Worm (Caenorhabditis elegans) whole organism, mixed stage, embryonic: Measurements from ENCODE around the gene ZK795.2.
A peak's percentile ranks its signal among the peaks of the same experiment; 100 is the strongest.

Source experiments
- M03D4.4 ChIP-seq: sonication (generic microtip); optimal IDR thresholded peaks from 2 replicates; lab custom pipeline; 2017; ENCODE audit warnings: mild to moderate bottlenecking, missing genetic modification characterization, missing compliant biosample characterization
- bed-3 ChIP-seq: fragments of 200-800 bp; sonication (Bioruptor generic); optimal IDR thresholded peaks from 3 replicates; lab custom pipeline; 2018; ENCODE audit warnings: mild to moderate bottlenecking, missing genetic modification characterization, moderate library complexity, missing compliant biosample characterization
- blmp-1 ChIP-seq: fragments of 150-350 bp; optimal IDR thresholded peaks from 2 replicates; lab custom pipeline; 2014; ENCODE audit warnings: missing biosample characterization, missing genetic modification characterization
- ceh-39 ChIP-seq: fragments of 150-350 bp; optimal IDR thresholded peaks from 2 replicates; lab custom pipeline; 2014; ENCODE audit warnings: missing biosample characterization, missing genetic modification characterization
- ceh-43 ChIP-seq: fragments of 200-800 bp; sonication (Bioruptor generic); optimal IDR thresholded peaks from 2 replicates; lab custom pipeline; 2018; ENCODE audit warnings: mild to moderate bottlenecking, missing genetic modification characterization, moderate library complexity, missing compliant biosample characterization
- ceh-83 ChIP-seq: fragments of 200-800 bp; sonication (Bioruptor generic); optimal IDR thresholded peaks from 2 replicates; lab custom pipeline; 2018; ENCODE audit warnings: mild to moderate bottlenecking, missing genetic modification characterization, missing compliant biosample characterization
- ces-1 ChIP-seq: fragments of 150-350 bp; optimal IDR thresholded peaks from 2 replicates; lab custom pipeline; 2014; ENCODE audit warnings: missing biosample characterization, missing genetic modification reagents, missing genetic modification characterization
- cnd-1 ChIP-seq: fragments of 200-800 bp; sonication (Bioruptor generic); optimal IDR thresholded peaks from 2 replicates; lab custom pipeline; 2018; ENCODE audit warnings: mild to moderate bottlenecking, missing genetic modification characterization, missing compliant biosample characterization
- drap-1 ChIP-seq: fragments of 200-800 bp; sonication (Bioruptor generic); optimal IDR thresholded peaks from 3 replicates; lab custom pipeline; 2018; ENCODE audit warnings: mild to moderate bottlenecking, missing genetic modification characterization, missing compliant biosample characterization
- elt-1 ChIP-seq: sonication (generic microtip); optimal IDR thresholded peaks from 2 replicates; lab custom pipeline; 2017; ENCODE audit warnings: missing genetic modification characterization, mild to moderate bottlenecking, missing compliant biosample characterization, antibody characterized with exemption, moderate library complexity, borderline replicate concordance; ENCODE audit not compliant: insufficient read depth
- elt-3 ChIP-seq: fragments of 150-350 bp; optimal IDR thresholded peaks from 2 replicates; lab custom pipeline; 2014; ENCODE audit warnings: missing biosample characterization, missing genetic modification characterization
- flh-1 ChIP-seq: fragments of 200-800 bp; sonication (Bioruptor generic); optimal IDR thresholded peaks from 2 replicates; lab custom pipeline; 2018; ENCODE audit warnings: mild to moderate bottlenecking, missing genetic modification characterization, moderate library complexity, missing compliant biosample characterization
- ham-2 ChIP-seq: fragments of 200-800 bp; sonication (Bioruptor generic); optimal IDR thresholded peaks from 2 replicates; lab custom pipeline; 2018; ENCODE audit warnings: mild to moderate bottlenecking, missing genetic modification characterization, missing compliant biosample characterization
- hlh-1 ChIP-seq: fragments of 150-350 bp; optimal IDR thresholded peaks from 2 replicates; lab custom pipeline; 2014; ENCODE audit warnings: missing biosample characterization, missing genetic modification reagents, missing genetic modification characterization
- lin-32 ChIP-seq: fragments of 200-800 bp; sonication (Bioruptor generic); optimal IDR thresholded peaks from 2 replicates; lab custom pipeline; 2018; ENCODE audit warnings: mild to moderate bottlenecking, missing genetic modification characterization, missing compliant biosample characterization
- lsy-2 ChIP-seq: fragments of 150-350 bp; optimal IDR thresholded peaks from 2 replicates; lab custom pipeline; 2014; ENCODE audit warnings: missing biosample characterization, missing genetic modification characterization
- mab-5 ChIP-seq: fragments of 150-350 bp; optimal IDR thresholded peaks from 2 replicates; lab custom pipeline; 2014; ENCODE audit warnings: missing biosample characterization, missing genetic modification characterization
- mls-2 ChIP-seq: sonication (generic microtip); optimal IDR thresholded peaks from 2 replicates; lab custom pipeline; 2016; ENCODE audit warnings: mild to moderate bottlenecking, missing genetic modification characterization, moderate library complexity, missing compliant biosample characterization
- nhr-12 ChIP-seq: fragments of 150-350 bp; optimal IDR thresholded peaks from 2 replicates; lab custom pipeline; 2014; ENCODE audit warnings: missing biosample characterization, missing genetic modification characterization
- nhr-2 ChIP-seq: fragments of 150-350 bp; optimal IDR thresholded peaks from 2 replicates; lab custom pipeline; 2014; ENCODE audit warnings: missing biosample characterization, missing genetic modification characterization
- nhr-237 ChIP-seq: fragments of 150-350 bp; optimal IDR thresholded peaks from 2 replicates; lab custom pipeline; 2014; ENCODE audit warnings: missing biosample characterization, missing genetic modification characterization
- nhr-28 ChIP-seq: fragments of 150-350 bp; optimal IDR thresholded peaks from 2 replicates; lab custom pipeline; 2014; ENCODE audit warnings: missing biosample characterization, missing genetic modification characterization
- nhr-76 ChIP-seq: sonication (generic microtip); optimal IDR thresholded peaks from 2 replicates; lab custom pipeline; 2017; ENCODE audit warnings: missing biosample characterization, missing genetic modification characterization
- pha-4 ChIP-seq: fragments of 150-350 bp; optimal IDR thresholded peaks from 2 replicates; lab custom pipeline; 2018; ENCODE audit warnings: missing biosample characterization, missing genetic modification reagents, missing genetic modification characterization
- sem-2 ChIP-seq: fragments of 200-800 bp; sonication (Bioruptor generic); optimal IDR thresholded peaks from 2 replicates; lab custom pipeline; 2018; ENCODE audit warnings: mild to moderate bottlenecking, missing genetic modification characterization, missing compliant biosample characterization
- snpc-4 ChIP-seq: fragments of 150-350 bp; optimal IDR thresholded peaks from 2 replicates; lab custom pipeline; 2014; ENCODE audit warnings: missing biosample characterization, missing genetic modification characterization
- sptf-1 ChIP-seq: sonication (generic microtip); optimal IDR thresholded peaks from 2 replicates; lab custom pipeline; 2017; ENCODE audit warnings: mild to moderate bottlenecking, missing genetic modification characterization, moderate library complexity, missing compliant biosample characterization
- tbx-8 ChIP-seq: fragments of 200-800 bp; sonication (Bioruptor generic); optimal IDR thresholded peaks from 2 replicates; lab custom pipeline; 2018; ENCODE audit warnings: mild to moderate bottlenecking, missing genetic modification characterization, moderate library complexity, missing compliant biosample characterization
- unc-120 ChIP-seq: sonication (generic microtip); optimal IDR thresholded peaks from 2 replicates; lab custom pipeline; 2017; ENCODE audit warnings: missing genetic modification characterization, missing compliant biosample characterization; ENCODE audit not compliant: poor library complexity, severe bottlenecking
- unc-39 ChIP-seq: fragments of 150-350 bp; optimal IDR thresholded peaks from 2 replicates; lab custom pipeline; 2014; ENCODE audit warnings: missing biosample characterization, missing genetic modification characterization
- zip-8 ChIP-seq: fragments of 150-350 bp; optimal IDR thresholded peaks from 2 replicates; lab custom pipeline; 2014; ENCODE audit warnings: missing biosample characterization, missing genetic modification characterization
- ztf-11 ChIP-seq: fragments of 150-350 bp; optimal IDR thresholded peaks from 2 replicates; lab custom pipeline; 2014; ENCODE audit warnings: missing biosample characterization, missing genetic modification characterization

Gene ZK795.2

ce11 chrIV:12594574-12594973, 35.8 kb upstream of the ZK795.2 start (continued):
- TF ChIP-seq elt-1 (tag; lab: Kevin White, UChicago) (no peak), ham-2 (peak; percentile 77), unc-120 (tag; lab: Kevin White, UChicago) (peak; percentile 86), mls-2 (tag; lab: Kevin White, UChicago) (peak; percentile 80), unc-39 (tag; lab: Kevin White, UChicago) (no peak)

DNA sequence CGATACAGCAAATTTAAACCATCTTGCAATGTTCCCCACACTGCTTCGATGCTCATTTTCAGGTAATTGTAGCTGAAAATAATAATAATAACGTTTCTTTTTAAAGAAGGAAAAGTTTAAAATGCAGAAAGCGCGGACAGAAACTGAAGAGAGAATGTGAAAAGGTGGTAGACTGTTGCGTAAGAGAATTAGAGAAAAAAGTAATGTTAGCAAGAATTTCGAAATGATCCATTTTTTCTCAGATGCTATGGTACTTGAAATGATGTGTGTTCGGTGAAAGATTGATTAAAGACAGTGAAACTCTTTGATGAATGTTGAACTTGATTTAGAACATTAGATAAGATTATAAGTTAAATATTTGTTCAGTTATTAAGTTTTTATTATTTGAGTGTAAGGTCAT, 31.6 kb upstream of the ZK795.2 start, which contains the start of gene cul-6:
cul-6 (minus strand) TSS at position 79 of the 400 bp plus-strand sequence.
- TF ChIP-seq nhr-28 (no peak), lin-32 (no peak), nhr-12 (tag; lab: Kevin White, UChicago) (no peak), nhr-2 (tag; lab: Kevin White, UChicago) (no peak), ceh-83 (GFP tag; lab: Kevin White, UChicago) (no peak), elt-3 (tag; lab: Kevin White, UChicago) (no peak), ceh-43 (GFP tag; lab: Kevin White, UChicago) (no peak), tbx-8 (GFP tag; lab: Kevin White, UChicago) (no peak), ces-1 (GFP tag; lab: Kevin White, UChicago) (no peak), drap-1 (GFP tag; lab: Kevin White, UChicago) (no peak), ztf-11 (tag; lab: Kevin White, UChicago) (no peak), nhr-76 (tag; lab: Kevin White, UChicago) (no peak), ham-2 (no peak), bed-3 (no peak), M03D4.4 (tag; lab: Kevin White, UChicago) (no peak), pha-4 (tag; lab: Kevin White, UChicago) (no peak)

ce11 chrIV:12585966-12586365, 27.2 kb upstream of the ZK795.2 start, which contains the start of gene K08E7.8:
TSS of gene K08E7.8 (minus strand) at chrIV:12586066.
- TF ChIP-seq nhr-76 (tag; lab: Kevin White, UChicago) = no peak
- no peak for TF ChIP-seq nhr-28
- no peak for TF ChIP-seq bed-3
- no peak for TF ChIP-seq sptf-1 (tag; lab: Kevin White, UChicago)
- TF ChIP-seq sem-2 (GFP tag; lab: Kevin White, UChicago) = no peak
- TF ChIP-seq mls-2 (tag; lab: Kevin White, UChicago) = no peak
- TF ChIP-seq nhr-12 (tag; lab: Kevin White, UChicago) = no peak
- no peak for TF ChIP-seq nhr-237 (tag; lab: Kevin White, UChicago)
- TF ChIP-seq tbx-8 (GFP tag; lab: Kevin White, UChicago) = no peak
- no peak for TF ChIP-seq lsy-2 (tag; lab: Kevin White, UChicago)
- no peak for TF ChIP-seq nhr-2 (tag; lab: Kevin White, UChicago)
- no peak for TF ChIP-seq drap-1 (GFP tag; lab: Kevin White, UChicago)
- TF ChIP-seq ceh-43 (GFP tag; lab: Kevin White, UChicago) = no peak
- TF ChIP-seq flh-1 (GFP tag; lab: Kevin White, UChicago) = no peak
- no peak for TF ChIP-seq unc-39 (tag; lab: Kevin White, UChicago)
- TF ChIP-seq ceh-39 = no peak

DNA sequence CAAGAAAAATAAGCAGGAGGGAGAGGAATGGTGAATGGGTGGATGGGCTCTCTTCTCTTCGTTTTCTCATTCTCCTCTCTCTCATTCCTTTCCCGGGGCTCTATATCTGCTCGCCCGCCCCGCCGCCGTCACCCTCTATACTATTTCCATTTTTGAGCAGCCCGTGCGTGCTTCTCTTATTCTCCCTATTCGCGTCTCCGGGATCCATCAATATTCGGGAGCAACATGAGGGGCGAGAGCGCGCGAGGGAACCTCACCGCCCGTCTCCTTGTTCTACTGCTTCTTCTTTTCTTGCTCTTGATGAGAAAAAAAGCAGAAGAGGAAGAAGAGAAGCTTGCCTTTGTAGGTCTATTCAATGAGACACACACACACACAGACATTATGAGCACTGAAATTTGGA, 25.4 kb upstream of the ZK795.2 start:
- TF ChIP-seq mab-5 (tag; lab: Kevin White, UChicago) (no peak), ces-1 (GFP tag; lab: Kevin White, UChicago) (peak; percentile 54), cnd-1 (tag; lab: Kevin White, UChicago) (no peak), elt-3 (tag; lab: Kevin White, UChicago) (no peak), blmp-1 (no peak), bed-3 (no peak), sptf-1 (tag; lab: Kevin White, UChicago) (peak; percentile 6), zip-8 (tag; lab: Kevin White, UChicago) (no peak), ham-2 (no peak), flh-1 (GFP tag; lab: Kevin White, UChicago) (no peak), elt-1 (tag; lab: Kevin White, UChicago) (no peak), drap-1 (GFP tag; lab: Kevin White, UChicago) (no peak), ceh-83 (GFP tag; lab: Kevin White, UChicago) (no peak), hlh-1 (tag; lab: Kevin White, UChicago) (no peak), snpc-4 (tag; lab: Kevin White, UChicago) (no peak)
